Fruit fly (Drosophila melanogaster) whole organism, embryonic: ENCODE results near the gene CG2962.

ENCODE experiments used
- CG10462 ChIP-seq: fragments of 200-800 bp; sonication (Bioruptor generic); optimal IDR thresholded peaks from 2 replicates; lab custom pipeline; 2016; ENCODE audit warnings: missing biosample characterization, missing genetic modification characterization
- CG10959 ChIP-seq: fragments of 200-800 bp; sonication (Bioruptor generic); IDR thresholded peaks from 2 replicates; pipeline ENCODE4 v1.3.6; 2022; ENCODE audit warnings: missing biosample characterization, missing genetic modification characterization
- CG11398 ChIP-seq: fragments of 200-800 bp; sonication (Bioruptor generic); optimal IDR thresholded peaks from 2 replicates; lab custom pipeline; 2016; ENCODE audit warnings: missing biosample characterization, missing genetic modification characterization
- CG13123 ChIP-seq: fragments of 200-800 bp; sonication (Bioruptor generic); optimal IDR thresholded peaks from 2 replicates; lab custom pipeline; 2016; ENCODE audit warnings: missing biosample characterization, missing genetic modification characterization
- CG13624 ChIP-seq: fragments of 200-800 bp; sonication (Bioruptor generic); optimal IDR thresholded peaks from 2 replicates; lab custom pipeline; 2016; ENCODE audit warnings: missing biosample characterization, missing genetic modification characterization
- CG13775 ChIP-seq: fragments of 200-800 bp; sonication (Bioruptor generic); optimal IDR thresholded peaks from 3 replicates; lab custom pipeline; 2017; ENCODE audit warnings: missing biosample characterization, mild to moderate bottlenecking, missing genetic modification characterization
- CG15011 ChIP-seq: fragments of 200-800 bp; sonication (Bioruptor generic); optimal IDR thresholded peaks from 3 replicates; lab custom pipeline; 2018; ENCODE audit warnings: missing biosample characterization, mild to moderate bottlenecking, missing genetic modification characterization
- CG16815 ChIP-seq: fragments of 200-800 bp; sonication (Bioruptor generic); optimal IDR thresholded peaks from 3 replicates; lab custom pipeline; 2017; ENCODE audit warnings: missing biosample characterization, mild to moderate bottlenecking, missing genetic modification characterization
- CG17802 ChIP-seq: fragments of 200-800 bp; sonication (Bioruptor generic); optimal IDR thresholded peaks from 2 replicates; lab custom pipeline; 2018; ENCODE audit warnings: missing biosample characterization, mild to moderate bottlenecking, missing genetic modification characterization, moderate library complexity
- CG17829 ChIP-seq: fragments of 200-800 bp; optimal IDR thresholded peaks from 2 replicates; lab custom pipeline; 2019; ENCODE audit warnings: missing biosample characterization, mild to moderate bottlenecking, missing genetic modification characterization, moderate library complexity
- CG2116 ChIP-seq: fragments of 200-800 bp; sonication (Bioruptor generic); optimal IDR thresholded peaks from 3 replicates; lab custom pipeline; 2018; ENCODE audit warnings: missing biosample characterization, mild to moderate bottlenecking, missing genetic modification characterization
- CG3065 ChIP-seq: fragments of 200-800 bp; sonication (Bioruptor generic); optimal IDR thresholded peaks from 2 replicates; lab custom pipeline; 2016; ENCODE audit warnings: missing biosample characterization, missing genetic modification characterization
- CG32772 ChIP-seq: fragments of 200-800 bp; sonication (Bioruptor generic); IDR thresholded peaks from 2 replicates; pipeline ENCODE4 v1.3.6; 2022; ENCODE audit warnings: missing biosample characterization, missing genetic modification characterization
- CG6175 ChIP-seq: fragments of 200-800 bp; sonication (Bioruptor generic); IDR thresholded peaks from 3 replicates; pipeline ENCODE4 v1.3.6; 2022; ENCODE audit warnings: missing biosample characterization, missing genetic modification characterization
- CG6254 ChIP-seq: fragments of 200-800 bp; sonication (Bioruptor generic); optimal IDR thresholded peaks from 3 replicates; lab custom pipeline; 2017; ENCODE audit warnings: mild to moderate bottlenecking, missing biosample characterization, missing genetic modification reagents, missing genetic modification characterization
- CG6683 ChIP-seq: fragments of 200-800 bp; sonication (Bioruptor generic); optimal IDR thresholded peaks from 2 replicates; lab custom pipeline; 2017; ENCODE audit warnings: missing biosample characterization, mild to moderate bottlenecking, missing genetic modification characterization, missing genetic modification reagents
- CG7556 ChIP-seq: fragments of 200-800 bp; sonication (Bioruptor generic); optimal IDR thresholded peaks from 2 replicates; lab custom pipeline; 2017; ENCODE audit warnings: missing biosample characterization, mild to moderate bottlenecking, missing genetic modification characterization
- CoRest ChIP-seq: fragments of 200-800 bp; sonication (Bioruptor generic); optimal IDR thresholded peaks from 3 replicates; lab custom pipeline; 2018; ENCODE audit warnings: missing biosample characterization, mild to moderate bottlenecking, missing genetic modification characterization, moderate library complexity
- D ChIP-seq, 2 experiments: fragments of 200-800 bp in 1 of 2; fragments of >200 bp in 1 of 2; sonication (Bioruptor generic) in 1 of 2; optimal IDR thresholded peaks; 2 replicates in 1 of 2; 3 replicates in 1 of 2; lab custom pipeline; 2017; ENCODE audit warnings: mild to moderate bottlenecking in 1 of 2, missing biosample characterization in 1 of 2, missing genetic modification characterization in 1 of 2, missing genetic modification reagents in 1 of 2
- ERR ChIP-seq: fragments of 200-800 bp; sonication (Bioruptor generic); optimal IDR thresholded peaks from 2 replicates; lab custom pipeline; 2016; ENCODE audit warnings: missing biosample characterization, missing genetic modification characterization
- Gug ChIP-seq: fragments of 200-800 bp; sonication (Bioruptor generic); IDR thresholded peaks from 4 replicates; pipeline ENCODE4 v1.3.6; 2022; ENCODE audit warnings: missing biosample characterization, missing genetic modification characterization
- HmgD ChIP-seq: fragments of 200-800 bp; sonication (Bioruptor generic); optimal IDR thresholded peaks from 3 replicates; lab custom pipeline; 2016; ENCODE audit warnings: missing biosample characterization, missing genetic modification characterization
- Lpt ChIP-seq: fragments of >200 bp; optimal IDR thresholded peaks from 2 replicates; lab custom pipeline; 2018; ENCODE audit warnings: missing biosample characterization, missing genetic modification characterization
- MTF-1 ChIP-seq: fragments of 200-800 bp; sonication (Bioruptor generic); optimal IDR thresholded peaks from 2 replicates; lab custom pipeline; 2018; ENCODE audit warnings: missing biosample characterization, mild to moderate bottlenecking, missing genetic modification characterization, borderline replicate concordance
- Mrtf ChIP-seq: fragments of 200-800 bp; sonication (Bioruptor generic); IDR thresholded peaks from 3 replicates; pipeline ENCODE4 v1.3.6; 2022; ENCODE audit warnings: missing biosample characterization, missing genetic modification characterization
- NfI ChIP-seq: fragments of 200-800 bp; sonication (Bioruptor generic); optimal IDR thresholded peaks from 3 replicates; lab custom pipeline; 2018; ENCODE audit warnings: missing biosample characterization, mild to moderate bottlenecking, missing genetic modification characterization, moderate library complexity
- Sox102F ChIP-seq: fragments of 200-800 bp; sonication (Bioruptor generic); optimal IDR thresholded peaks from 2 replicates; lab custom pipeline; 2018; ENCODE audit warnings: missing biosample characterization, mild to moderate bottlenecking, missing genetic modification characterization, moderate library complexity
- Xrp1 ChIP-seq: fragments of 200-800 bp; sonication (Bioruptor generic); IDR thresholded peaks from 2 replicates; pipeline ENCODE4 v1.3.6; 2022; ENCODE audit warnings: missing biosample characterization, missing genetic modification characterization
- YL-1 ChIP-seq: fragments of 200-800 bp; sonication (Bioruptor generic); optimal IDR thresholded peaks from 3 replicates; lab custom pipeline; 2017; ENCODE audit warnings: missing biosample characterization, mild to moderate bottlenecking, missing genetic modification characterization
- aop ChIP-seq: fragments of 200-800 bp; sonication (Bioruptor generic); IDR thresholded peaks from 2 replicates; pipeline ENCODE4 v1.3.6; 2022; ENCODE audit warnings: missing biosample characterization, missing genetic modification characterization
- ara ChIP-seq: fragments of 200-800 bp; sonication (Bioruptor generic); IDR thresholded peaks from 2 replicates; pipeline ENCODE4 v1.3.6; 2022; ENCODE audit warnings: missing biosample characterization, missing genetic modification characterization
- cwo ChIP-seq: fragments of 200-800 bp; sonication (Bioruptor generic); optimal IDR thresholded peaks from 3 replicates; lab custom pipeline; 2017; ENCODE audit warnings: missing biosample characterization, missing genetic modification characterization, mild to moderate bottlenecking, moderate library complexity, missing genetic modification reagents
- dm ChIP-seq: fragments of 200-800 bp; sonication (Bioruptor generic); optimal IDR thresholded peaks from 3 replicates; lab custom pipeline; 2016; ENCODE audit warnings: missing biosample characterization, missing genetic modification characterization
- esg ChIP-seq: fragments of 200-800 bp; sonication (Bioruptor generic); conservative IDR thresholded peaks from 2 replicates; pipeline ENCODE4 v1.3.6; 2022; ENCODE audit warnings: missing biosample characterization, missing genetic modification characterization
- eyg ChIP-seq: fragments of 200-800 bp; sonication (Bioruptor generic); optimal IDR thresholded peaks from 3 replicates; lab custom pipeline; 2016; ENCODE audit warnings: missing biosample characterization, missing genetic modification characterization
- gce ChIP-seq: fragments of 200-800 bp; sonication (Bioruptor generic); IDR thresholded peaks from 3 replicates; pipeline ENCODE4 v1.3.6; 2022; ENCODE audit warnings: missing biosample characterization, missing genetic modification characterization
- ken ChIP-seq: fragments of 200-800 bp; sonication (Bioruptor generic); IDR thresholded peaks from 3 replicates; pipeline ENCODE4 v1.3.6; 2022; ENCODE audit warnings: missing biosample characterization, missing genetic modification characterization
- lov ChIP-seq, 2 experiments: fragments of 200-800 bp in 1 of 2; fragments of >200 bp in 1 of 2; sonication (Bioruptor generic) in 1 of 2; IDR thresholded peaks in 1 of 2; optimal IDR thresholded peaks in 1 of 2; 2 replicates in 1 of 2; 3 replicates in 1 of 2; pipeline versions ENCODE4 v1.3.6 to Lab custom; 2017 to 2022; ENCODE audit warnings: missing biosample characterization in 1 of 2, missing genetic modification characterization in 1 of 2
- luna ChIP-seq: fragments of 200-800 bp; sonication (Bioruptor generic); optimal IDR thresholded peaks from 2 replicates; lab custom pipeline; 2016; ENCODE audit warnings: missing biosample characterization, missing genetic modification characterization
- nmo ChIP-seq: fragments of 200-800 bp; sonication (Bioruptor generic); optimal IDR thresholded peaks from 2 replicates; lab custom pipeline; 2018; ENCODE audit warnings: missing biosample characterization, mild to moderate bottlenecking, missing genetic modification characterization, moderate library complexity
- oc ChIP-seq: fragments of 200-800 bp; sonication (Bioruptor generic); optimal IDR thresholded peaks from 2 replicates; lab custom pipeline; 2018; ENCODE audit warnings: missing biosample characterization, mild to moderate bottlenecking, missing genetic modification characterization, moderate library complexity
- pan ChIP-seq, 4 experiments: fragments of >200 bp in 3 of 4; fragments of 200-800 bp in 1 of 4; sonication (Bioruptor generic) in 1 of 4; optimal IDR thresholded peaks in 3 of 4; IDR thresholded peaks in 1 of 4; 2 replicates each; pipeline versions ENCODE4 v1.3.6 to Lab custom; 2017 to 2022; ENCODE audit warnings: missing biosample characterization in 2 of 4, missing genetic modification characterization in 2 of 4, mixed read lengths in 1 of 4
- phol ChIP-seq: fragments of 200-800 bp; sonication (Bioruptor generic); optimal IDR thresholded peaks from 3 replicates; lab custom pipeline; 2018; ENCODE audit warnings: missing biosample characterization, mild to moderate bottlenecking, missing genetic modification characterization, moderate library complexity
- psq ChIP-seq: fragments of 200-800 bp; sonication (Bioruptor generic); optimal IDR thresholded peaks from 2 replicates; lab custom pipeline; 2017; ENCODE audit warnings: missing biosample characterization, missing genetic modification characterization
- run ChIP-seq: fragments of 200-800 bp; sonication (Bioruptor generic); optimal IDR thresholded peaks from 3 replicates; lab custom pipeline; 2018; ENCODE audit warnings: missing biosample characterization, mild to moderate bottlenecking, missing genetic modification characterization
- wdn ChIP-seq: fragments of 200-800 bp; sonication (Bioruptor generic); IDR thresholded peaks from 2 replicates; pipeline ENCODE4 v1.3.6; 2022; ENCODE audit warnings: missing biosample characterization, missing genetic modification characterization
- wor ChIP-seq: fragments of 200-800 bp; sonication (Bioruptor generic); IDR thresholded peaks from 2 replicates; pipeline ENCODE4 v1.3.6; 2022; ENCODE audit warnings: missing biosample characterization, missing genetic modification characterization

CG2962 gene

DNA sequence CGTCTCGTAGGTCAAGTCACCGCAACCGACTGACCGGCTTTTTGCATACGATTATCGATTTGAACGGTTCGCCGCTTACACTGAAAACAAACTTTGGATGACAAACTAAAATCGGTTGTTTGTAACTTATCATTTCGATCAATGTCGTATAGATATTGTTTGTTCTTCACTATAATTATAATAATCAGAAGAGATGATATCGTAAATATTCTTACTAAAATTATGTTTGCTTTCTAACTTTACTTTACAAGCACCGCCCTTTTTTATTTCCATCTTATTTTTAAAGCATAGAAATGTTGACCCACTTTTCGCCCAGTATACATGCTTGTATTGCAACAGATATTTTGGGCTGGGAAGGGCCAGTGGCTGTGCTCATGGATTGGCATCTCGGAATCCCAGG, 16.6 kb upstream of the CG2962 start, which contains the start of gene CG2961 (continued):
- TF ChIP-seq nmo (GFP tag; lab: Kevin White, UChicago) (peak; percentile 43), CG2116 (no peak)

DNA sequence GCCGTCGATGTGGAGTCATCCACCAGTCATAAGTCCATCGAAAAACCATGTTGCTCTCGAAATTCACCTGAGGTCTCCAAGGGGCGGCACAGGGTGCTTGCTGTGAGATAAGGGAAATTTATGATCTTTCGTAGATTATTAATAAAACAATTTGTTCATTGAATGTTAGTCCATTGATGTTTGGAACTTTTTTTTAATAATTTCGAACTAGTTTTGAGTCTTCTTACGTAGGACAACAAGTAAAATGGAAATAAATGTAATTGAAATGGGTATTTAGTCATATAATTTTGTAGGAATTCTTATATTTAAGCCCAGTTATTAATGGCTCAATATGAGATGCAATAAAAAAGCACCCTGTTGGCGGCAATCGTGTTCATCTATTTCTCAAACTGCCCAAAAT, 16.1 kb upstream of the CG2962 start:
- peak; percentile 33 for TF ChIP-seq CG13123
- TF ChIP-seq CG17802 (tag; lab: Kevin White, UChicago), result no peak
- TF ChIP-seq CoRest (tag; lab: Kevin White, UChicago), result peak; percentile 88
- peak; percentile 26 for TF ChIP-seq MTF-1 (GFP tag; lab: Kevin White, UChicago)
- peak; percentile 89 for TF ChIP-seq run (tag; lab: Kevin White, UChicago)
- peak; percentile 80 for TF ChIP-seq phol (tag; lab: Kevin White, UChicago)
- no peak for TF ChIP-seq pan (optimal IDR thresholded peaks at IDR 0.05; lab: Kevin White, UChicago)
- TF ChIP-seq pan (GFP tag; optimal IDR thresholded peaks at IDR 0.05 in 1 of 2, IDR thresholded peaks at IDR 0.05 in 1 of 2), result peak in 1 of 2 experiments; percentile 72
- TF ChIP-seq CG13775, result peak; percentile 62
- no peak for TF ChIP-seq luna (GFP tag; lab: Kevin White, UChicago)
- TF ChIP-seq esg, result peak; percentile 58
- TF ChIP-seq CG7556 (GFP tag; lab: Kevin White, UChicago), result peak; percentile 85
- peak; percentile 17 for TF ChIP-seq CG6683 (GFP tag; lab: Kevin White, UChicago)
- peak; percentile 59 for TF ChIP-seq CG13624 (GFP tag; lab: Kevin White, UChicago)
- no peak for TF ChIP-seq D (optimal IDR thresholded peaks at IDR 0.05; lab: Kevin White, UChicago)
- peak; percentile 69 for TF ChIP-seq D (GFP tag; optimal IDR thresholded peaks at IDR 0.05; lab: Kevin White, UChicago)
- peak; percentile 43 for TF ChIP-seq CG32772 (GFP tag; lab: Robert Waterston, UW)
- peak; percentile 26 for TF ChIP-seq CG10462 (GFP tag; lab: Kevin White, UChicago)
- TF ChIP-seq oc (tag; lab: Kevin White, UChicago), result peak; percentile 70
- no peak for TF ChIP-seq gce (GFP tag; lab: Robert Waterston, UW)
- peak; percentile 46 for TF ChIP-seq CG15011
- no peak for TF ChIP-seq aop (GFP tag; lab: Robert Waterston, UW)
- peak; percentile 76 for TF ChIP-seq CG17829 (tag; lab: Kevin White, UChicago)
- TF ChIP-seq lov (optimal IDR thresholded peaks at IDR 0.05; lab: Kevin White, UChicago), result no peak
- TF ChIP-seq lov (GFP tag; IDR thresholded peaks at IDR 0.05; lab: Robert Waterston, UW), result no peak
- TF ChIP-seq YL-1 (GFP tag; lab: Kevin White, UChicago), result no peak
- TF ChIP-seq cwo (GFP tag; lab: Kevin White, UChicago), result peak; percentile 59
- peak; percentile 46 for TF ChIP-seq CG11398 (GFP tag; lab: Kevin White, UChicago)
- peak; percentile 9 for TF ChIP-seq CG3065 (GFP tag; lab: Kevin White, UChicago)
- TF ChIP-seq Xrp1 (GFP tag; lab: Robert Waterston, UW), result peak; percentile 69
- TF ChIP-seq CG16815 (GFP tag; lab: Kevin White, UChicago), result peak; percentile 19
- no peak for TF ChIP-seq CG10959 (GFP tag; lab: Robert Waterston, UW)
- TF ChIP-seq CG6254 (GFP tag; lab: Kevin White, UChicago), result peak; percentile 70
- no peak for TF ChIP-seq Lpt
- no peak for TF ChIP-seq ERR (GFP tag; lab: Kevin White, UChicago)
- TF ChIP-seq Sox102F, result peak; percentile 92
- peak; percentile 82 for TF ChIP-seq NfI (GFP tag; lab: Kevin White, UChicago)
- TF ChIP-seq psq (GFP tag; lab: Kevin White, UChicago), result peak; percentile 33
- TF ChIP-seq dm, result peak; percentile 28
- TF ChIP-seq HmgD, result no peak
- TF ChIP-seq CG6175 (GFP tag; lab: Robert Waterston, UW), result no peak
- TF ChIP-seq wor, result peak; percentile 41; the same call in 1 of the 2 replicates
- TF ChIP-seq ara (GFP tag; lab: Robert Waterston, UW), result 0 out of 2 replicates have a peak, but pooled peaks have one; percentile 37
- TF ChIP-seq Mrtf (GFP tag; lab: Robert Waterston, UW), result peak; percentile 66; the same call in 2 of the 3 replicates
- peak; percentile 40 for TF ChIP-seq eyg (GFP tag; lab: Kevin White, UChicago)
- peak; percentile 66; the same call in 2 of the 3 replicates for TF ChIP-seq ken (GFP tag; lab: Robert Waterston, UW)
- 0 out of 2 replicates have a peak, but pooled peaks have one; percentile 35 for TF ChIP-seq wdn (GFP tag; lab: Robert Waterston, UW)
- no peak for TF ChIP-seq Gug (GFP tag; lab: Robert Waterston, UW)
